Fruit fly (Drosophila melanogaster) whole organism, adult: ENCODE measurements around the gene IP3K2.
A peak's percentile ranks its signal among the peaks of the same experiment; 100 is the strongest.

Experiments
- CG11617 ChIP-seq: fragments of 200-800 bp; sonication (Bioruptor generic); optimal IDR thresholded peaks from 2 replicates; lab custom pipeline; 2017; ENCODE audit warnings: mild to moderate bottlenecking, missing biosample characterization, missing genetic modification reagents, missing genetic modification characterization
- CG12768 ChIP-seq: fragments of 200-800 bp; sonication (Bioruptor generic); optimal IDR thresholded peaks from 2 replicates; lab custom pipeline; 2017; ENCODE audit warnings: missing biosample characterization, missing genetic modification characterization, mild to moderate bottlenecking, moderate library complexity, missing genetic modification reagents
- CG14711 ChIP-seq: fragments of 200-800 bp; sonication (Bioruptor generic); optimal IDR thresholded peaks from 2 replicates; lab custom pipeline; 2018; ENCODE audit warnings: missing biosample characterization, mild to moderate bottlenecking, missing genetic modification characterization, moderate library complexity
- CG1620 ChIP-seq: fragments of 200-800 bp; sonication (Bioruptor generic); optimal IDR thresholded peaks from 2 replicates; lab custom pipeline; 2016; ENCODE audit warnings: missing biosample characterization, missing genetic modification characterization
- CG33017 ChIP-seq: fragments of 200-800 bp; sonication (Bioruptor generic); optimal IDR thresholded peaks from 2 replicates; lab custom pipeline; 2018; ENCODE audit warnings: missing biosample characterization, mild to moderate bottlenecking, missing genetic modification characterization, moderate library complexity
- CG5204 ChIP-seq: fragments of 200-800 bp; sonication (Bioruptor generic); optimal IDR thresholded peaks from 2 replicates; lab custom pipeline; 2016; ENCODE audit warnings: missing biosample characterization, missing genetic modification characterization
- CG7045 ChIP-seq: fragments of 200-800 bp; sonication (Bioruptor generic); optimal IDR thresholded peaks from 2 replicates; lab custom pipeline; 2017; ENCODE audit warnings: missing biosample characterization, mild to moderate bottlenecking, missing genetic modification characterization
- CG7101 ChIP-seq: fragments of 200-800 bp; sonication (Bioruptor generic); optimal IDR thresholded peaks from 2 replicates; lab custom pipeline; 2018; ENCODE audit warnings: missing biosample characterization, mild to moderate bottlenecking, missing genetic modification characterization, moderate library complexity
- Clk ChIP-seq: fragments of 200-800 bp; sonication (Bioruptor generic); optimal IDR thresholded peaks from 2 replicates; lab custom pipeline; 2017; ENCODE audit warnings: missing biosample characterization, missing genetic modification characterization
- Crg-1 ChIP-seq: fragments of 200-800 bp; sonication (Bioruptor generic); optimal IDR thresholded peaks from 2 replicates; lab custom pipeline; 2016; ENCODE audit warnings: missing biosample characterization, missing genetic modification characterization
- Hr96 ChIP-seq: fragments of 200-800 bp; sonication (Bioruptor generic); optimal IDR thresholded peaks from 2 replicates; lab custom pipeline; 2016; ENCODE audit warnings: missing biosample characterization, missing genetic modification characterization
- Mnt ChIP-seq: fragments of 200-800 bp; sonication (Bioruptor generic); optimal IDR thresholded peaks from 2 replicates; lab custom pipeline; 2016; ENCODE audit warnings: missing biosample characterization, mild to moderate bottlenecking, missing genetic modification characterization
- bab1 ChIP-seq: fragments of 200-800 bp; sonication (Bioruptor generic); optimal IDR thresholded peaks from 3 replicates; lab custom pipeline; 2019; ENCODE audit warnings: missing biosample characterization, mild to moderate bottlenecking, missing genetic modification characterization, moderate library complexity
- cic ChIP-seq: fragments of 200-800 bp; sonication (Bioruptor generic); optimal IDR thresholded peaks from 2 replicates; lab custom pipeline; 2017; ENCODE audit warnings: missing biosample characterization, mild to moderate bottlenecking, missing genetic modification characterization, moderate library complexity
- cnc ChIP-seq, 2 experiments: fragments of >200 bp; optimal IDR thresholded peaks; 2 replicates each; lab custom pipeline; 2017
- kay ChIP-seq: fragments of 200-800 bp; sonication (Bioruptor generic); peaks from one replicate; lab custom pipeline; 2016; ENCODE audit warnings: missing biosample characterization, missing genetic modification characterization, borderline replicate concordance
- ovo ChIP-seq: fragments of 200-800 bp; sonication (Bioruptor generic); optimal IDR thresholded peaks from 2 replicates; lab custom pipeline; 2016; ENCODE audit warnings: missing biosample characterization, missing genetic modification characterization
- pad ChIP-seq: fragments of 200-800 bp; sonication (Bioruptor generic); optimal IDR thresholded peaks from 3 replicates; lab custom pipeline; 2017; ENCODE audit warnings: missing biosample characterization, missing genetic modification characterization, mild to moderate bottlenecking, moderate library complexity, missing genetic modification reagents
- tj ChIP-seq: fragments of 200-800 bp; sonication (Bioruptor generic); optimal IDR thresholded peaks from 3 replicates; lab custom pipeline; 2017; ENCODE audit warnings: missing biosample characterization, mild to moderate bottlenecking, missing genetic modification characterization, moderate library complexity
- toe ChIP-seq: fragments of 200-800 bp; sonication (Bioruptor generic); optimal IDR thresholded peaks from 2 replicates; lab custom pipeline; 2016; ENCODE audit warnings: missing biosample characterization, missing genetic modification characterization

The IP3K2 gene

DNA sequence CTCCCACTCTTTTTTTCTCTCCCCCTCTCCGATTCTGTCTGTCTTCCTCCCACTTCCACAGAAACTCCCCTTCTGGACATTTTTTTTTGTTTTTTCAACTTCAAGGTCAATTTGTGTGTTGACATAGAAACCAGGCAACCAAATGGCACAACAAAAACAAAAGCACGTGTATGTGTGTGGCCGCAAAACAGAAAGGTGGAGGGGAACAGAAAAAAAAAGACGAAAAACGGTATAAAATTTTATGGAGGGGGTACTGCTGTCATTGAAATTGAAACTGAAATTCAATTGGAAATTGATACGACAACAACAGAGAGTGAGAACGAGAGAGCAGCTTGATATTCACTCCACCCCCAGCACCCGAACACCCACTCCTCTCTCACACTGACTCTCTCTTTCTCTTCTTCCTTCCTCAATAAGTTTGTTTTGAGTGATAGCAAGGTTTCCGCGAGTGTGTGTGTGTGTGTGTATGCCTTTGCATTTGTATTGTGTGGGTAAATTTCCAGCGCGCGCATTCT lies 24.9 kb upstream of the IP3K2 start:
- TF ChIP-seq Crg-1 (GFP tag; lab: Kevin White, UChicago) (no peak), CG14711 (tag; lab: Kevin White, UChicago) (no peak), tj (GFP tag; lab: Kevin White, UChicago) (no peak), CG7101 (tag; lab: Kevin White, UChicago) (no peak), CG12768 (no peak), pad (GFP tag; lab: Kevin White, UChicago) (peak; percentile 98), Mnt (GFP tag; lab: Kevin White, UChicago) (no peak), CG1620 (no peak), CG33017 (tag; lab: Kevin White, UChicago) (no peak), CG11617 (GFP tag; lab: Kevin White, UChicago) (no peak), cic (GFP tag; lab: Kevin White, UChicago) (peak; percentile 12), toe (no peak), ovo (peak; percentile 73), bab1 (GFP tag; lab: Kevin White, UChicago) (no peak), cnc (optimal IDR thresholded peaks at IDR 0.05; lab: Kevin White, UChicago) (no peak), Clk (no peak), CG7045 (GFP tag; lab: Kevin White, UChicago) (no peak), kay (GFP tag; lab: Kevin White, UChicago) (no peak), Hr96 (GFP tag; lab: Kevin White, UChicago) (no peak)

DNA sequence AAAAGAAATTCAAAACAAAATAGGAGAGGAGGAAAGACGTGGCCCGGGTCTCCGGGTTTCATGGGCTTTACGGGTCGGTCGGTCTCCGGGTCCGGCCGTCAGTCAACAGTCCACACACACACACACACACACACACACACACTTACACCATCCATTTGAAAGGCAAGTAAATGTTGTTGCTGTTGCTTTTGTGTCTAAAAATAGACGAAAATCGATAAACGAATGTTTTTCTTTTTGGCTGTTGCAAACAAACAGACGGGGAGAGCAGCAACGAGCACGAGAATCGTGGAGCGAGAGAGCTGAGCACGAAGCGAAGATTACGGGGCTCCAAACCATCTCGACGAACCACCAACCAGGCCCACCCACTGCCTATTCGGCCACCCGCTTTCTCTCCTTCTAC lies 23.2 kb upstream of the IP3K2 start:
- TF ChIP-seq Mnt (GFP tag; lab: Kevin White, UChicago) (peak; percentile 12), kay (GFP tag; lab: Kevin White, UChicago) (no peak)

dm6 chrX:13280738-13281137 lies 22.7 kb upstream of the IP3K2 start:
- TF ChIP-seq Crg-1 (GFP tag; lab: Kevin White, UChicago): no peak
- TF ChIP-seq bab1 (GFP tag; lab: Kevin White, UChicago): no peak
- TF ChIP-seq CG5204 (GFP tag; lab: Kevin White, UChicago): no peak
- TF ChIP-seq CG12768: no peak
- no peak for TF ChIP-seq Clk
- no peak for TF ChIP-seq toe
- no peak for TF ChIP-seq CG11617 (GFP tag; lab: Kevin White, UChicago)

DNA sequence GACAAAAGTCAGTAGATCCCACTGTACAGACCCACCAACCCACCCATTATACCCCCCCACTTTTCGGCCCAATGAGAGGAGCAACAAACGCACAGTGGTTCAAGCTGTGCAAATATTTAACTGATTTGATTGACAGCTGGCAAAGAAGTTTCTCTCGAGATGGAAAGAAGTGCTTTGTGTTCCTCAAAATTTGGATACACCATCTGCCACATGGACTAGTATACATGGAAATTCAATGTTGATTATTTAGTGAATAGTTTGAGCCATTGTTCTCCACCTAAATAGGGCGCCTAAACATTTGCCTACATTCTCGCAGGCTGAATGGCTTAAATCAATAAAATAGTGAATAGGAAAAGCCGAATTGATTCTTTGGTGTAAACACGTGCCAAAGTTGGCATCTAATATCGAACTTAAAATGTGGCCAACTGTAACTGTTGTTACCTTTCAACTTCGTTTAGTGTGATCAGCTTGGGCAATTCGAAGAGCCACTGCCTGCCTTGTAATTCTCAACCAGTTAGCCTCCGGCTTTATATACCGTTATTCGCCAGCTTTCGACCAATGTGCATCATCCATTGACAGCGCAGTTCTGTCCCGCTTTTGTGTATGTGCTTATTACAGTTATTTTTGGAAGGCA lies 22.1 kb upstream of the IP3K2 start:
- TF ChIP-seq pad (GFP tag; lab: Kevin White, UChicago): peak; percentile 73
- TF ChIP-seq ovo: peak; percentile 33
- no peak for TF ChIP-seq CG14711 (tag; lab: Kevin White, UChicago)

- no peak for TF ChIP-seq CG33017 (tag; lab: Kevin White, UChicago)
- no peak for TF ChIP-seq ovo
- TF ChIP-seq CG5204 (GFP tag; lab: Kevin White, UChicago): no peak
- no peak for TF ChIP-seq Mnt (GFP tag; lab: Kevin White, UChicago)
- no peak for TF ChIP-seq CG7045 (GFP tag; lab: Kevin White, UChicago)
- TF ChIP-seq Hr96 (GFP tag; lab: Kevin White, UChicago): no peak
- TF ChIP-seq cnc (optimal IDR thresholded peaks at IDR 0.05; lab: Kevin White, UChicago): no peak
- no peak for TF ChIP-seq Crg-1 (GFP tag; lab: Kevin White, UChicago)
- no peak for TF ChIP-seq CG7101 (tag; lab: Kevin White, UChicago)
- TF ChIP-seq tj (GFP tag; lab: Kevin White, UChicago): no peak
- TF ChIP-seq CG1620: no peak
- no peak for TF ChIP-seq bab1 (GFP tag; lab: Kevin White, UChicago)
Observed at dm6 chrX:13282717-13283116, 20.7 kb upstream of the IP3K2 start.

- TF ChIP-seq CG7101 (tag; lab: Kevin White, UChicago): no peak
- TF ChIP-seq pad (GFP tag; lab: Kevin White, UChicago): peak; percentile 79
Observed at dm6 chrX:13283940-13284547, 19.4 kb upstream of the IP3K2 start.

DNA sequence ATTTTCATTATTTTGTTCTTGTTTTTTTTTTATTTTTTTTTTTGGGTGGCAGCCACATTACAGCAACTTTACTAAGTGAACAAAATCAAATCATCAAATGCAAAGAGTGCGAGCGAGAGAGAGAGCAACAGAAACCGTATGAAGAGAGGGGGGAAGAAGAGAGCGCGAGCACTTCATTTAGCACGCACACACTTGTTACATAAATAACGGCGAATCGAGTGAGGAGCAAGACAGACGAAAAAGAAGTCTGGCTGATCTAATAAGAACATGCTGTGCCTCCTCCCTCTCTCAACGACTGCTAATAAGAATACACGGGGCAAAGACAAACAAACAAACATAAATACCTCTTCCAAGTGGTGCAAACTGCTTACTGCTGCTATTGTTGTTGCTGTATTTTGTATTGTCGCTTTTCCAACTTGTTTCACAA lies 18.9 kb upstream of the IP3K2 start:
- TF ChIP-seq tj (GFP tag; lab: Kevin White, UChicago) (peak; percentile 27), pad (GFP tag; lab: Kevin White, UChicago) (peak; percentile 92), CG1620 (no peak), CG7101 (tag; lab: Kevin White, UChicago) (peak; percentile 4), CG5204 (GFP tag; lab: Kevin White, UChicago) (no peak)
